Fruit fly (Drosophila melanogaster) whole organism, embryonic: ENCODE measurements around the gene nmdyn-D7.

Source experiments
- Ada2b ChIP-seq: fragments of 200-800 bp; sonication (Bioruptor generic); IDR thresholded peaks from 2 replicates; pipeline ENCODE4 v1.3.6; 2022; ENCODE audit warnings: missing biosample characterization, missing genetic modification characterization
- B-H1 ChIP-seq: fragments of 200-800 bp; sonication (Bioruptor generic); IDR thresholded peaks from 3 replicates; pipeline ENCODE4 v1.3.6; 2022; ENCODE audit warnings: missing biosample characterization, missing genetic modification characterization
- CG10321 ChIP-seq: fragments of 200-800 bp; sonication (Bioruptor generic); IDR thresholded peaks from 2 replicates; pipeline ENCODE4 v1.3.6; 2022; ENCODE audit warnings: missing biosample characterization, missing genetic modification characterization
- CG11085 ChIP-seq: fragments of 200-800 bp; sonication (Bioruptor generic); IDR thresholded peaks from 2 replicates; pipeline ENCODE4 v1.3.6; 2022; ENCODE audit warnings: missing biosample characterization, missing genetic modification characterization
- CG12769 ChIP-seq: fragments of 200-800 bp; sonication (Bioruptor generic); optimal IDR thresholded peaks from 2 replicates; lab custom pipeline; 2019; ENCODE audit warnings: missing biosample characterization, mild to moderate bottlenecking, missing genetic modification characterization, moderate library complexity
- CG14710 ChIP-seq: fragments of 200-800 bp; sonication (Bioruptor generic); optimal IDR thresholded peaks from 3 replicates; lab custom pipeline; 2019; ENCODE audit warnings: missing biosample characterization, mild to moderate bottlenecking, missing genetic modification characterization, moderate library complexity
- CG15011 ChIP-seq: fragments of 200-800 bp; sonication (Bioruptor generic); optimal IDR thresholded peaks from 3 replicates; lab custom pipeline; 2018; ENCODE audit warnings: missing biosample characterization, mild to moderate bottlenecking, missing genetic modification characterization
- CG1602 ChIP-seq: fragments of 200-800 bp; sonication (Bioruptor generic); optimal IDR thresholded peaks from 3 replicates; lab custom pipeline; 2016; ENCODE audit warnings: missing biosample characterization, missing genetic modification characterization
- CG1647 ChIP-seq: fragments of 200-800 bp; sonication (Bioruptor generic); optimal IDR thresholded peaks from 3 replicates; lab custom pipeline; 2016; ENCODE audit warnings: missing biosample characterization, missing genetic modification characterization
- CG17328 ChIP-seq: fragments of 200-800 bp; sonication (Bioruptor generic); IDR thresholded peaks from 2 replicates; pipeline ENCODE4 v1.3.6; 2022; ENCODE audit warnings: missing biosample characterization, missing genetic modification characterization
- CG17612 ChIP-seq: fragments of 200-800 bp; sonication (Bioruptor generic); IDR thresholded peaks from 2 replicates; pipeline ENCODE4 v1.3.6; 2022; ENCODE audit warnings: missing biosample characterization, missing genetic modification characterization
- CG17802 ChIP-seq: fragments of 200-800 bp; sonication (Bioruptor generic); optimal IDR thresholded peaks from 2 replicates; lab custom pipeline; 2018; ENCODE audit warnings: missing biosample characterization, mild to moderate bottlenecking, missing genetic modification characterization, moderate library complexity
- CG1832 ChIP-seq: fragments of 200-800 bp; sonication (Bioruptor generic); optimal IDR thresholded peaks from 2 replicates; lab custom pipeline; 2017; ENCODE audit warnings: missing biosample characterization, mild to moderate bottlenecking, missing genetic modification characterization, inconsistent platforms
- CG30020 ChIP-seq: fragments of 200-800 bp; optimal IDR thresholded peaks from 2 replicates; lab custom pipeline; 2019; ENCODE audit warnings: missing biosample characterization, mild to moderate bottlenecking, missing genetic modification characterization, moderate library complexity
- CG30403 ChIP-seq: fragments of 200-800 bp; sonication (Bioruptor generic); optimal IDR thresholded peaks from 3 replicates; lab custom pipeline; 2016; ENCODE audit warnings: missing biosample characterization, missing genetic modification characterization
- CG34376 ChIP-seq: fragments of 200-800 bp; sonication (Bioruptor generic); optimal IDR thresholded peaks from 2 replicates; lab custom pipeline; 2018; ENCODE audit warnings: missing biosample characterization, mild to moderate bottlenecking, missing genetic modification characterization
- CG4617 ChIP-seq: fragments of 200-800 bp; sonication (Bioruptor generic); optimal IDR thresholded peaks from 3 replicates; lab custom pipeline; 2016; ENCODE audit warnings: missing biosample characterization, missing genetic modification characterization, borderline replicate concordance
- CG4730 ChIP-seq: fragments of 200-800 bp; sonication (Bioruptor generic); IDR thresholded peaks from 2 replicates; pipeline ENCODE4 v1.3.6; 2022; ENCODE audit warnings: missing biosample characterization, missing genetic modification characterization
- CG6254 ChIP-seq: fragments of 200-800 bp; sonication (Bioruptor generic); optimal IDR thresholded peaks from 3 replicates; lab custom pipeline; 2017; ENCODE audit warnings: mild to moderate bottlenecking, missing biosample characterization, missing genetic modification reagents, missing genetic modification characterization
- CG6813 ChIP-seq: fragments of 200-800 bp; sonication (Bioruptor generic); optimal IDR thresholded peaks from 2 replicates; lab custom pipeline; 2017; ENCODE audit warnings: missing biosample characterization, missing genetic modification characterization, mild to moderate bottlenecking, moderate library complexity, missing genetic modification reagents
- CG6854 ChIP-seq: fragments of 200-800 bp; sonication (Bioruptor generic); optimal IDR thresholded peaks from 3 replicates; lab custom pipeline; 2017; ENCODE audit warnings: missing biosample characterization, mild to moderate bottlenecking, missing genetic modification characterization
- CHES-1-like ChIP-seq: fragments of 200-800 bp; sonication (Bioruptor generic); optimal IDR thresholded peaks from 2 replicates; lab custom pipeline; 2016; ENCODE audit warnings: missing biosample characterization, missing genetic modification characterization
- CrebB ChIP-seq: fragments of 200-800 bp; sonication (Bioruptor generic); optimal IDR thresholded peaks from 3 replicates; lab custom pipeline; 2018; ENCODE audit warnings: missing biosample characterization, mild to moderate bottlenecking, missing genetic modification characterization
- Dll ChIP-seq: fragments of 200-800 bp; sonication (Bioruptor generic); IDR thresholded peaks from 4 replicates; pipeline ENCODE4 v1.3.6; 2022; ENCODE audit warnings: missing biosample characterization, missing genetic modification characterization; ENCODE audit not compliant: partially characterized antibody
- Dref ChIP-seq: fragments of 200-800 bp; sonication (Bioruptor generic); IDR thresholded peaks from 2 replicates; pipeline ENCODE4 v1.3.6; 2022; ENCODE audit warnings: missing biosample characterization, missing genetic modification characterization
- Eip74EF ChIP-seq, 2 experiments: fragments of 200-800 bp in 1 of 2; fragments of >200 bp in 1 of 2; sonication (Bioruptor generic) in 1 of 2; optimal IDR thresholded peaks; 2 replicates each; lab custom pipeline; 2017 to 2019; ENCODE audit warnings: missing biosample characterization in 2 of 2, missing genetic modification characterization in 2 of 2, mild to moderate bottlenecking in 1 of 2, moderate library complexity in 1 of 2
- Ets97D ChIP-seq: fragments of 200-800 bp; sonication (Bioruptor generic); optimal IDR thresholded peaks from 3 replicates; lab custom pipeline; 2016; ENCODE audit warnings: missing biosample characterization, missing genetic modification characterization
- H15 ChIP-seq: fragments of 200-800 bp; sonication (Bioruptor generic); IDR thresholded peaks from 3 replicates; pipeline ENCODE4 v1.3.6; 2022; ENCODE audit warnings: missing biosample characterization, missing genetic modification characterization
- HmgZ ChIP-seq: fragments of 200-800 bp; sonication (Bioruptor generic); optimal IDR thresholded peaks from 2 replicates; lab custom pipeline; 2018; ENCODE audit warnings: missing biosample characterization, mild to moderate bottlenecking, missing genetic modification characterization
- Lhr ChIP-seq: fragments of 200-800 bp; sonication (Bioruptor generic); optimal IDR thresholded peaks from 3 replicates; lab custom pipeline; 2017; ENCODE audit warnings: mild to moderate bottlenecking, missing biosample characterization, missing genetic modification reagents, missing genetic modification characterization
- MBD-R2 ChIP-seq: fragments of 200-800 bp; sonication (Bioruptor generic); IDR thresholded peaks from 2 replicates; pipeline ENCODE4 v1.3.6; 2022; ENCODE audit warnings: missing biosample characterization, missing genetic modification characterization
- Mes4 ChIP-seq: fragments of 200-800 bp; sonication (Bioruptor generic); optimal IDR thresholded peaks from 2 replicates; lab custom pipeline; 2016; ENCODE audit warnings: missing biosample characterization, missing genetic modification characterization
- Poxn ChIP-seq: fragments of 200-800 bp; sonication (Bioruptor generic); IDR thresholded peaks from 2 replicates; pipeline ENCODE4 v1.3.6; 2022; ENCODE audit warnings: missing biosample characterization, missing genetic modification characterization
- Ravus ChIP-seq: fragments of 200-800 bp; sonication (Bioruptor generic); IDR thresholded peaks from 2 replicates; pipeline ENCODE4 v1.3.6; 2022; ENCODE audit warnings: missing biosample characterization, missing genetic modification characterization
- bigmax ChIP-seq: fragments of 200-800 bp; sonication (Bioruptor generic); optimal IDR thresholded peaks from 2 replicates; lab custom pipeline; 2018; ENCODE audit warnings: missing biosample characterization, mild to moderate bottlenecking, missing genetic modification characterization
- cad ChIP-seq: fragments of >200 bp; optimal IDR thresholded peaks from 2 replicates; lab custom pipeline; 2017; ENCODE audit warnings: missing biosample characterization, missing genetic modification characterization
- crp ChIP-seq, 2 experiments: fragments of 200-800 bp; sonication (Bioruptor generic); optimal IDR thresholded peaks; 2 replicates in 1 of 2; 3 replicates in 1 of 2; lab custom pipeline; 2017; ENCODE audit warnings: missing biosample characterization in 2 of 2, missing genetic modification characterization in 2 of 2, mild to moderate bottlenecking in 1 of 2, moderate library complexity in 1 of 2
- dati ChIP-seq: fragments of 200-800 bp; sonication (Bioruptor generic); IDR thresholded peaks from 2 replicates; pipeline ENCODE4 v1.3.6; 2022; ENCODE audit warnings: missing biosample characterization, missing genetic modification characterization
- esg ChIP-seq: fragments of 200-800 bp; sonication (Bioruptor generic); conservative IDR thresholded peaks from 2 replicates; pipeline ENCODE4 v1.3.6; 2022; ENCODE audit warnings: missing biosample characterization, missing genetic modification characterization
- jigr1 ChIP-seq: fragments of 200-800 bp; sonication (Bioruptor generic); IDR thresholded peaks from 3 replicates; pipeline ENCODE4 v1.3.6; 2022; ENCODE audit warnings: missing biosample characterization, missing genetic modification characterization
- kah ChIP-seq: fragments of 200-800 bp; sonication (Bioruptor generic); optimal IDR thresholded peaks from 2 replicates; lab custom pipeline; 2018; ENCODE audit warnings: missing biosample characterization, mild to moderate bottlenecking, missing genetic modification characterization
- pfk ChIP-seq: fragments of 200-800 bp; sonication (Bioruptor generic); optimal IDR thresholded peaks from 2 replicates; lab custom pipeline; 2018; ENCODE audit warnings: missing biosample characterization, mild to moderate bottlenecking, missing genetic modification characterization, moderate library complexity
- ranshi ChIP-seq: fragments of 200-800 bp; sonication (Bioruptor generic); IDR thresholded peaks from 2 replicates; pipeline ENCODE4 v1.3.6; 2022; ENCODE audit warnings: missing biosample characterization, missing genetic modification characterization
- schlank ChIP-seq: fragments of 200-800 bp; sonication (Bioruptor generic); optimal IDR thresholded peaks from 2 replicates; lab custom pipeline; 2018; ENCODE audit warnings: missing biosample characterization, mild to moderate bottlenecking, missing genetic modification characterization
- sim ChIP-seq: fragments of 200-800 bp; sonication (Bioruptor generic); IDR thresholded peaks from 2 replicates; pipeline ENCODE4 v1.3.6; 2022; ENCODE audit warnings: missing biosample characterization, missing genetic modification characterization
- unpg ChIP-seq: fragments of 200-800 bp; sonication (Bioruptor generic); optimal IDR thresholded peaks from 3 replicates; lab custom pipeline; 2018; ENCODE audit warnings: missing biosample characterization, mild to moderate bottlenecking, missing genetic modification characterization, moderate library complexity
- vfl ChIP-seq: fragments of 200-800 bp; sonication (Bioruptor generic); optimal IDR thresholded peaks from 2 replicates; lab custom pipeline; 2016; ENCODE audit warnings: missing biosample characterization, missing genetic modification characterization
- vvl ChIP-seq: fragments of 200-800 bp; sonication (Bioruptor generic); IDR thresholded peaks from 2 replicates; pipeline ENCODE4 v1.3.6; 2022; ENCODE audit warnings: missing biosample characterization, missing genetic modification characterization
- wek ChIP-seq: fragments of 200-800 bp; sonication (Bioruptor generic); optimal IDR thresholded peaks from 3 replicates; lab custom pipeline; 2018; ENCODE audit warnings: missing biosample characterization, mild to moderate bottlenecking, missing genetic modification characterization, moderate library complexity
- zen ChIP-seq: fragments of 200-800 bp; sonication (Bioruptor generic); optimal IDR thresholded peaks from 3 replicates; lab custom pipeline; 2018; ENCODE audit warnings: missing biosample characterization, mild to moderate bottlenecking, missing genetic modification characterization, moderate library complexity
- zfh2 ChIP-seq: fragments of 200-800 bp; sonication (Bioruptor generic); optimal IDR thresholded peaks from 2 replicates; lab custom pipeline; 2016; ENCODE audit warnings: missing biosample characterization, missing genetic modification characterization

Gene nmdyn-D7

DNA sequence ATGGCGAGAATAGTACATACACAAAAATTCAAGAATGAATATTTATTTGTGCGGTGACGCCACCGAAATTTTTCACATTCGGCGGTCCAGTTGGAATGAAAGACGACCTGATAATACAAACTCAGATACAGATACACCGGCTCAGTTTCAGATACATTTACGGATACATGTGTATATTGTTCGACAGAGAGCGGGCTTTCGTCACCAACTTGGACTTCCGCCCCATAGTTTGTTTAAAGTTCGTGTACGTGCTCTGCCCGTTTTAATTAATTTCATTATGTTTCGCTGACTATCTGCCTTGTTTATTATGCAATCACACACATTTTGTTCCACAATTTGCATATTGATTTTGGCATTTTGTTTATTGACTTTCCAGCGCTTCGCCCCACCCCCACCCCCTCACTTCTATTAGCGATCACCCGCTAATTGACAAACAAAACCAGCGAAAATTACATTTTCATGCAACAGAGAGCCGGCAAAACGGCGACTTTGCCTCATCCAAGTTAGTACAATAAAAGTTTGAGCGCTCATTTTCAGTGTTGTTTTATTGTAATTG lies 21.5 kb downstream of the nmdyn-D7 start (continued):
- TF ChIP-seq CG17612 (GFP tag; lab: Robert Waterston, UW) (no peak), CG17802 (tag; lab: Kevin White, UChicago) (no peak), unpg (peak; percentile 35), ranshi (GFP tag; lab: Robert Waterston, UW) (no peak), crp (GFP tag; optimal IDR thresholded peaks at IDR 0.05; lab: Kevin White, UChicago) (no peak), CG30403 (GFP tag; lab: Kevin White, UChicago) (no peak), CG1602 (no peak), CG15011 (GFP tag; lab: Kevin White, UChicago) (no peak), CG17328 (no peak), CrebB (tag; lab: Kevin White, UChicago) (no peak), B-H1 (GFP tag; lab: Robert Waterston, UW) (no peak), dati (GFP tag; lab: Robert Waterston, UW) (no peak), Eip74EF (GFP tag; optimal IDR thresholded peaks at IDR 0.05; lab: Kevin White, UChicago) (peak in 1 of 2 experiments; percentile 51), Dref (GFP tag; lab: Robert Waterston, UW) (no peak), CG6254 (GFP tag; lab: Kevin White, UChicago) (no peak), CHES-1-like (GFP tag; lab: Kevin White, UChicago) (peak; percentile 42), wek (GFP tag; lab: Kevin White, UChicago) (peak; percentile 55), CG14710 (tag; lab: Kevin White, UChicago) (no peak), vfl (GFP tag; lab: Kevin White, UChicago) (no peak), Poxn (GFP tag; lab: Robert Waterston, UW) (no peak), esg (GFP tag; lab: Robert Waterston, UW) (no peak), Dll (no peak), H15 (GFP tag; lab: Robert Waterston, UW) (no peak), kah (GFP tag; lab: Kevin White, UChicago) (no peak), sim (GFP tag; lab: Robert Waterston, UW) (no peak), pfk (GFP tag; lab: Kevin White, UChicago) (no peak), schlank (tag; lab: Kevin White, UChicago) (peak; percentile 28), Ravus (GFP tag; lab: Robert Waterston, UW) (no peak), zfh2 (no peak), CG1832 (GFP tag; lab: Kevin White, UChicago) (no peak), CG6854 (GFP tag; lab: Kevin White, UChicago) (peak; percentile 22), Ada2b (GFP tag; lab: Robert Waterston, UW) (no peak), CG1647 (GFP tag; lab: Kevin White, UChicago) (peak; percentile 33), cad (GFP tag; lab: Kevin White, UChicago) (no peak), CG4730 (GFP tag; lab: Robert Waterston, UW) (no peak), Mes4 (GFP tag; lab: Kevin White, UChicago) (no peak), vvl (GFP tag; lab: Robert Waterston, UW) (no peak), CG10321 (GFP tag; lab: Robert Waterston, UW) (no peak), Ets97D (GFP tag; lab: Kevin White, UChicago) (no peak), jigr1 (GFP tag; lab: Robert Waterston, UW) (no peak), Lhr (GFP tag; lab: Kevin White, UChicago) (no peak), CG4617 (GFP tag; lab: Kevin White, UChicago) (no peak), CG11085 (GFP tag; lab: Robert Waterston, UW) (no peak), CG12769 (tag; lab: Kevin White, UChicago) (peak; percentile 57), bigmax (no peak), HmgZ (tag; lab: Kevin White, UChicago) (peak; percentile 21), CG34376 (GFP tag; lab: Kevin White, UChicago) (peak; percentile 34), CG6813 (GFP tag; lab: Kevin White, UChicago) (peak; percentile 46), zen (tag; lab: Kevin White, UChicago) (no peak), CG30020 (tag; lab: Kevin White, UChicago) (no peak), MBD-R2 (GFP tag; lab: Robert Waterston, UW) (no peak)
